Worm (Caenorhabditis elegans): ENCODE data around the gene F28H7.8.
A peak's percentile ranks its signal among the peaks of the same experiment; 100 is the strongest.

Gene F28H7.8

DNA sequence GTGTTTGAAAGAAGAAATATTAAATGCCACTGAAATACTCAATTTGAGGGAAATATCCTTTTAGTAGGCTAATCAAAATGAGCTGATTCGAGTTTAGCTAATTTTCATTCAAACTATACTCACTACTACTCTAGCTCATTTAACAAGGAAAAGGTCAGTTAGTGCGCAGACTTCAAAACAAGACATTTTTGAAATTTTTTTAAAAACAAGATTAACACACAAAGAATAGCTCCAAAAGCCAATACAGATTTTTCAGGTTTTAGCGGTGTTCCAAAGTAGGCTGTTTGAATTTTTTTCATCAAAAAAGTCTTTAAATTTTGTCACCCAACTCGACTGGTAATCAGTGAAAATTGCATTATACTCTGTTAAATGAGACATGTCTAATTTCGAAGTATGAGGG, 2.1 kb downstream of the F28H7.8 start:
- no peak for TF ChIP-seq ceh-39 (tag; optimal IDR thresholded peaks at IDR 0.05)
- no peak for TF ChIP-seq M03D4.4 (tag; optimal IDR thresholded peaks at IDR 0.05)

ce11 chrV:10762695-10763094, 3.9 kb downstream of the F28H7.8 start, which contains the start of gene sre-6:
Gene sre-6 (minus strand): TSS chrV:10762795.
- TF ChIP-seq elt-3 (tag; optimal IDR thresholded peaks at IDR 0.05) = no peak
- TF ChIP-seq ceh-43 (GFP tag; optimal IDR thresholded peaks at IDR 0.05) = no peak
- TF ChIP-seq bed-3 (GFP tag; optimal IDR thresholded peaks at IDR 0.05) = no peak
- TF ChIP-seq unc-39 (tag; optimal IDR thresholded peaks at IDR 0.05) = no peak
- no peak for TF ChIP-seq ces-1 (GFP tag; optimal IDR thresholded peaks at IDR 0.05)
- TF ChIP-seq nhr-28 (tag; optimal IDR thresholded peaks at IDR 0.05) = no peak
- no peak for TF ChIP-seq sem-2 (GFP tag; optimal IDR thresholded peaks at IDR 0.05)
- TF ChIP-seq hlh-1 (tag; optimal IDR thresholded peaks at IDR 0.05) = no peak

- TF ChIP-seq ces-1 (GFP tag; optimal IDR thresholded peaks at IDR 0.05) (no peak), nhr-76 (tag; optimal IDR thresholded peaks at IDR 0.05) (no peak), blmp-1 (tag; optimal IDR thresholded peaks at IDR 0.05) (no peak), pha-4 (tag; optimal IDR thresholded peaks at IDR 0.05) (no peak), unc-120 (tag; optimal IDR thresholded peaks at IDR 0.05; ENCODE audit: poor library complexity, severe bottlenecking) (no peak), M03D4.4 (tag; optimal IDR thresholded peaks at IDR 0.05) (no peak), mab-5 (tag; optimal IDR thresholded peaks at IDR 0.05) (no peak), tbx-8 (GFP tag; optimal IDR thresholded peaks at IDR 0.05) (no peak), elt-3 (tag; optimal IDR thresholded peaks at IDR 0.05) (no peak), ceh-83 (GFP tag; optimal IDR thresholded peaks at IDR 0.05) (no peak), snpc-4 (tag; optimal IDR thresholded peaks at IDR 0.05) (no peak), drap-1 (GFP tag; optimal IDR thresholded peaks at IDR 0.05) (no peak)
Observed at ce11 chrV:10764066-10764465, 5.3 kb downstream of the F28H7.8 start, which contains the start of gene ocr-1. Gene ocr-1 (plus strand): TSS chrV:10764366.

- TF ChIP-seq zip-8 (tag; optimal IDR thresholded peaks at IDR 0.05) (peak; percentile 94), ceh-83 (GFP tag; optimal IDR thresholded peaks at IDR 0.05) (no peak)
Observed at ce11 chrV:10768892-10769291, 10.1 kb downstream of the F28H7.8 start.

DNA sequence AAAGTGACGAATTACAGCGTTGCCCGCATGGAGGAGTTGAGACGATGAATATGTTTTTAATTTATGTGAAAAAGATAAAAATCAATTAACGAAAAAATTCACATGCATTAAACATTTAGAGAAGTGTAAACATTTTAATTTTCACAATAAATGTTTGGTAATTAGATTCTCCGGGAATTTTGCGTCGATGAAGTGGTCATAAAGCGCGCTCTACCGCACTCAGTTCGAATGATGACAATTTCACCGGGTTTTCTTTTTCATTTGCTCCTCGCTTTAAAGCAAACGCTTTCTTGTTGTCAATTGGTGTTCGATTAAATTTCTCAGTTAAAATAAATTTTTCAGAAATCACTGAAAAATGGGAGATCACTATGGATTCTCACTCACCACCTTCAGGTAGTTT, 11.3 kb downstream of the F28H7.8 start, which contains the start of the genes D1054.1 and pas-2:
Gene D1054.1, minus strand, starts transcription at position 192 of the 400 bp plus-strand sequence.
Gene pas-2, plus strand, starts transcription at position 343 of the 400 bp plus-strand sequence.
- TF ChIP-seq mep-1 (tag; optimal IDR thresholded peaks at IDR 0.05) (peak; percentile 15), ces-1 (GFP tag; optimal IDR thresholded peaks at IDR 0.05) (peak; percentile 85), unc-120 (tag; optimal IDR thresholded peaks at IDR 0.05; ENCODE audit: poor library complexity, severe bottlenecking) (no peak), ham-2 (GFP tag; optimal IDR thresholded peaks at IDR 0.05) (no peak)

DNA sequence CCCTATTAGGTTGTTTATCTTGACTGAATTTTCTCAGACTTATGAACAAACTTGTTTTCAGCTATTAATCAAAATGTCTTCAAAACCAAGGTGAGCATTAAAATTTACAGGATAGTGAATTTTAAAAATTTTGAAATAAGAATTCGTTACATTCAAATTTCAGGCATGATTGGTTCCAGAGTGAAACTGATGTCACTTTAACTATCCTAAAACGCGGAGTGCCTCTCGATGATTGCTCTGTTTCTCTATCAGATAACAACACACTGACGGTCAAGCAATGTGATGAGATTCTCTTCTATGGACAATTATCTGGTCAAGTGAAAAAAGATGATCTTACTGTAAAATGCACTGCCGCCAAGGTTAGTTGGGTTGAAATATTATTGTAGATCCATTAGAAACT, 12.6 kb downstream of the F28H7.8 start, which contains the start of gene D1054.3:
Gene D1054.3, plus strand, starts transcription at position 62 of the 400 bp plus-strand sequence.
- TF ChIP-seq elt-3 (tag; optimal IDR thresholded peaks at IDR 0.05) (no peak), blmp-1 (tag; optimal IDR thresholded peaks at IDR 0.05) (no peak), lin-32 (GFP tag; optimal IDR thresholded peaks at IDR 0.05) (no peak), ceh-39 (tag; optimal IDR thresholded peaks at IDR 0.05) (no peak), ztf-11 (tag; optimal IDR thresholded peaks at IDR 0.05) (no peak), ceh-83 (GFP tag; optimal IDR thresholded peaks at IDR 0.05) (no peak)

ce11 chrV:10773216-10773615, 14.5 kb downstream of the F28H7.8 start:
- no peak for TF ChIP-seq ceh-39 (tag; optimal IDR thresholded peaks at IDR 0.05)
- TF ChIP-seq nhr-28 (tag; optimal IDR thresholded peaks at IDR 0.05) = no peak

ce11 chrV:10776528-10777055, 17.8 kb downstream of the F28H7.8 start, which contains the start of gene D1054.5:
Gene D1054.5 (minus strand): TSS chrV:10776578.
- no peak for TF ChIP-seq M03D4.4 (tag; optimal IDR thresholded peaks at IDR 0.05)
- TF ChIP-seq ceh-43 (GFP tag; optimal IDR thresholded peaks at IDR 0.05) = no peak
- TF ChIP-seq flh-1 (GFP tag; optimal IDR thresholded peaks at IDR 0.05) = no peak
- no peak for TF ChIP-seq sem-2 (GFP tag; optimal IDR thresholded peaks at IDR 0.05)
- no peak for TF ChIP-seq unc-62 (GFP tag; optimal IDR thresholded peaks at IDR 0.05)
- TF ChIP-seq mab-5 (tag; optimal IDR thresholded peaks at IDR 0.05) = no peak
- TF ChIP-seq nhr-2 (tag; optimal IDR thresholded peaks at IDR 0.05) = no peak
- no peak for TF ChIP-seq nhr-237 (tag; optimal IDR thresholded peaks at IDR 0.05)
- TF ChIP-seq lin-13 (tag; optimal IDR thresholded peaks at IDR 0.05) = no peak
- TF ChIP-seq unc-120 (tag; optimal IDR thresholded peaks at IDR 0.05; ENCODE audit: poor library complexity, severe bottlenecking) = no peak
- no peak for TF ChIP-seq lin-32 (GFP tag; optimal IDR thresholded peaks at IDR 0.05)
- no peak for TF ChIP-seq nhr-28 (tag; optimal IDR thresholded peaks at IDR 0.05)
- TF ChIP-seq ces-1 (GFP tag; optimal IDR thresholded peaks at IDR 0.05) = no peak
- TF ChIP-seq ztf-11 (tag; optimal IDR thresholded peaks at IDR 0.05) = no peak
- TF ChIP-seq mls-2 (tag; optimal IDR thresholded peaks at IDR 0.05) = no peak
- no peak for TF ChIP-seq unc-39 (tag; optimal IDR thresholded peaks at IDR 0.05)
- TF ChIP-seq elt-1 (tag; optimal IDR thresholded peaks at IDR 0.05; ENCODE audit: borderline replicate concordance, insufficient read depth) = no peak
- TF ChIP-seq ceh-39 (tag; optimal IDR thresholded peaks at IDR 0.05) = no peak
